Worm (Caenorhabditis elegans) whole organism, late embryonic: ENCODE measurements around the gene T16G12.12.

Experiments used
- C08G9.2 ChIP-seq: sonication (generic microtip); optimal IDR thresholded peaks from 2 replicates; lab custom pipeline; 2016; ENCODE audit warnings: mild to moderate bottlenecking, missing genetic modification characterization, moderate library complexity, missing compliant biosample characterization
- C38D4.7 ChIP-seq: fragments of 200-800 bp; sonication (Bioruptor generic); optimal IDR thresholded peaks from 2 replicates; lab custom pipeline; 2018; ENCODE audit warnings: mild to moderate bottlenecking, missing genetic modification characterization, moderate library complexity, missing compliant biosample characterization
- K02D7.2 ChIP-seq: sonication (generic microtip); optimal IDR thresholded peaks from 2 replicates; lab custom pipeline; 2017; ENCODE audit warnings: mild to moderate bottlenecking, missing genetic modification characterization, missing compliant biosample characterization
- T23F11.4 ChIP-seq: fragments of 200-800 bp; sonication (Bioruptor generic); optimal IDR thresholded peaks from 2 replicates; lab custom pipeline; 2018; ENCODE audit warnings: mild to moderate bottlenecking, missing genetic modification characterization, missing compliant biosample characterization
- Y22D7AL.16 ChIP-seq: sonication (generic microtip); optimal IDR thresholded peaks from 2 replicates; lab custom pipeline; 2016; ENCODE audit warnings: missing genetic modification characterization, missing compliant biosample characterization
- ahr-1 ChIP-seq: sonication (generic microtip); optimal IDR thresholded peaks from 2 replicates; lab custom pipeline; 2016; ENCODE audit warnings: missing genetic modification characterization, missing compliant biosample characterization
- ama-1 ChIP-seq: fragments of 150-350 bp; optimal IDR thresholded peaks from 2 replicates; lab custom pipeline; 2014
- ceh-14 ChIP-seq: sonication (generic microtip); optimal IDR thresholded peaks from 2 replicates; lab custom pipeline; 2016; ENCODE audit warnings: missing genotype, missing genetic modification characterization, missing compliant biosample characterization
- ceh-19 ChIP-seq: fragments of 200-800 bp; sonication (Bioruptor generic); optimal IDR thresholded peaks from 2 replicates; lab custom pipeline; 2018; ENCODE audit warnings: mild to moderate bottlenecking, missing genetic modification characterization, missing compliant biosample characterization
- ceh-34 ChIP-seq: sonication (generic microtip); optimal IDR thresholded peaks from 2 replicates; lab custom pipeline; 2016; ENCODE audit warnings: mild to moderate bottlenecking, missing genetic modification characterization, missing compliant biosample characterization
- ceh-45 ChIP-seq: fragments of 200-800 bp; sonication (Bioruptor generic); IDR thresholded peaks from 2 replicates; pipeline ENCODE4 v1.3.6; 2022; ENCODE audit warnings: missing genetic modification reagents, missing genetic modification characterization, missing compliant biosample characterization
- ceh-48 ChIP-seq: sonication (generic microtip); optimal IDR thresholded peaks from 2 replicates; lab custom pipeline; 2016; ENCODE audit warnings: missing genetic modification characterization, inconsistent platforms, missing compliant biosample characterization
- che-1 ChIP-seq: sonication (generic microtip); optimal IDR thresholded peaks from 2 replicates; lab custom pipeline; 2016; ENCODE audit warnings: mild to moderate bottlenecking, missing genetic modification characterization, missing compliant biosample characterization
- dmd-4 ChIP-seq: sonication (generic microtip); optimal IDR thresholded peaks from 2 replicates; lab custom pipeline; 2016; ENCODE audit warnings: borderline replicate concordance, missing genetic modification characterization, missing compliant biosample characterization
- elt-2 ChIP-seq: sonication (generic microtip); optimal IDR thresholded peaks from 2 replicates; lab custom pipeline; 2016; ENCODE audit warnings: missing genetic modification reagents, missing genetic modification characterization, missing compliant biosample characterization
- elt-4 ChIP-seq: sonication (generic microtip); optimal IDR thresholded peaks from 2 replicates; lab custom pipeline; 2016; ENCODE audit warnings: missing genetic modification characterization, missing compliant biosample characterization
- ets-4 ChIP-seq: sonication (generic microtip); optimal IDR thresholded peaks from 2 replicates; lab custom pipeline; 2016; ENCODE audit warnings: missing genetic modification characterization, missing compliant biosample characterization
- eyg-1 ChIP-seq: sonication (generic microtip); optimal IDR thresholded peaks from 2 replicates; lab custom pipeline; 2016; ENCODE audit warnings: missing genotype, missing genetic modification characterization, missing compliant biosample characterization
- fax-1 ChIP-seq: sonication (generic microtip); optimal IDR thresholded peaks from 2 replicates; lab custom pipeline; 2016; ENCODE audit warnings: missing genotype, missing genetic modification characterization, missing compliant biosample characterization
- fkh-6 ChIP-seq: sonication (generic microtip); optimal IDR thresholded peaks from 2 replicates; lab custom pipeline; 2016; ENCODE audit warnings: missing genetic modification characterization, missing compliant biosample characterization
- gmeb-2 ChIP-seq: sonication (generic microtip); optimal IDR thresholded peaks from 2 replicates; lab custom pipeline; 2016; ENCODE audit warnings: missing genetic modification characterization, inconsistent platforms, missing compliant biosample characterization
- hlh-13 ChIP-seq: fragments of 200-800 bp; sonication (Bioruptor generic); optimal IDR thresholded peaks from 2 replicates; lab custom pipeline; 2018; ENCODE audit warnings: mild to moderate bottlenecking, missing genetic modification characterization, missing compliant biosample characterization
- hlh-8 ChIP-seq: sonication (generic microtip); optimal IDR thresholded peaks from 2 replicates; lab custom pipeline; 2016; ENCODE audit warnings: missing genotype, missing genetic modification characterization, missing compliant biosample characterization
- lim-6 ChIP-seq: sonication (generic microtip); optimal IDR thresholded peaks from 2 replicates; lab custom pipeline; 2016; ENCODE audit warnings: missing genetic modification characterization, missing compliant biosample characterization
- madf-2 ChIP-seq: sonication (generic microtip); optimal IDR thresholded peaks from 2 replicates; lab custom pipeline; 2017; ENCODE audit warnings: missing genetic modification characterization, missing compliant biosample characterization
- mec-3 ChIP-seq: sonication (generic microtip); optimal IDR thresholded peaks from 2 replicates; lab custom pipeline; 2016; ENCODE audit warnings: borderline replicate concordance, missing genetic modification characterization, missing compliant biosample characterization
- nhr-11 ChIP-seq: fragments of 150-350 bp; optimal IDR thresholded peaks from 2 replicates; lab custom pipeline; 2014; ENCODE audit warnings: missing biosample characterization, missing genetic modification characterization
- nhr-232 ChIP-seq: sonication (generic microtip); optimal IDR thresholded peaks from 2 replicates; lab custom pipeline; 2016; ENCODE audit warnings: missing genetic modification characterization, missing compliant biosample characterization
- npax-4 ChIP-seq: sonication (generic microtip); optimal IDR thresholded peaks from 2 replicates; lab custom pipeline; 2016; ENCODE audit warnings: missing genetic modification characterization, missing compliant biosample characterization
- pag-3 ChIP-seq: sonication (generic microtip); optimal IDR thresholded peaks from 2 replicates; lab custom pipeline; 2016; ENCODE audit warnings: missing compliant biosample characterization, missing genetic modification characterization, borderline replicate concordance
- pha-2 ChIP-seq: sonication (generic microtip); optimal IDR thresholded peaks from 2 replicates; lab custom pipeline; 2017; ENCODE audit warnings: mild to moderate bottlenecking, missing genetic modification characterization, missing compliant biosample characterization
- pha-4 ChIP-seq: fragments of 150-350 bp; optimal IDR thresholded peaks from 2 replicates; lab custom pipeline; 2018; ENCODE audit warnings: missing biosample characterization, missing genetic modification reagents, missing genetic modification characterization
- pros-1 ChIP-seq: fragments of 150-350 bp; optimal IDR thresholded peaks from 2 replicates; lab custom pipeline; 2014; ENCODE audit warnings: missing biosample characterization, missing genetic modification reagents, missing genetic modification characterization
- rnt-1 ChIP-seq: sonication (generic microtip); optimal IDR thresholded peaks from 2 replicates; lab custom pipeline; 2016; ENCODE audit warnings: missing genetic modification characterization, missing compliant biosample characterization
- sox-2 ChIP-seq: fragments of 200-800 bp; sonication (Bioruptor generic); IDR thresholded peaks from 2 replicates; pipeline ENCODE4 v1.3.6; 2022; ENCODE audit warnings: missing genetic modification reagents, missing genetic modification characterization, missing compliant biosample characterization
- tbx-2 ChIP-seq: sonication (generic microtip); optimal IDR thresholded peaks from 2 replicates; lab custom pipeline; 2016; ENCODE audit warnings: missing genetic modification characterization, missing compliant biosample characterization
- ttx-3 ChIP-seq: sonication (generic microtip); optimal IDR thresholded peaks from 2 replicates; lab custom pipeline; 2016; ENCODE audit warnings: missing genetic modification reagents, missing genetic modification characterization, missing compliant biosample characterization
- unc-42 ChIP-seq: sonication (generic microtip); optimal IDR thresholded peaks from 2 replicates; lab custom pipeline; 2016; ENCODE audit warnings: missing genotype, missing genetic modification characterization, missing compliant biosample characterization
- unc-55 ChIP-seq: sonication (generic microtip); optimal IDR thresholded peaks from 2 replicates; lab custom pipeline; 2017; ENCODE audit warnings: missing biosample characterization, missing genetic modification reagents, missing genetic modification characterization
- zip-5 ChIP-seq: sonication (generic microtip); optimal IDR thresholded peaks from 2 replicates; lab custom pipeline; 2016; ENCODE audit warnings: missing genetic modification characterization, missing compliant biosample characterization

The T16G12.12 gene

ce11 chrIII:10085574-10085973 lies 32.2 kb downstream of the T16G12.12 start:
- no peak for TF ChIP-seq zip-5 (tag; lab: Kevin White, UChicago)
- TF ChIP-seq ets-4 (tag; lab: Kevin White, UChicago), result no peak
- no peak for TF ChIP-seq sox-2
- TF ChIP-seq ttx-3 (tag; lab: Kevin White, UChicago), result no peak
- no peak for TF ChIP-seq gmeb-2
- TF ChIP-seq ceh-19 (GFP tag; lab: Kevin White, UChicago), result no peak
- no peak for TF ChIP-seq dmd-4
- TF ChIP-seq ceh-14 (tag; lab: Kevin White, UChicago), result no peak
- no peak for TF ChIP-seq che-1 (tag; lab: Kevin White, UChicago)
- TF ChIP-seq nhr-232 (tag; lab: Kevin White, UChicago), result no peak
- no peak for TF ChIP-seq pros-1 (tag; lab: Kevin White, UChicago)
- TF ChIP-seq nhr-11 (tag; lab: Kevin White, UChicago), result no peak
- TF ChIP-seq elt-2 (tag; lab: Kevin White, UChicago), result no peak
- TF ChIP-seq npax-4 (tag; lab: Kevin White, UChicago), result no peak
- TF ChIP-seq, all 69 proteins: peak for 0

ce11 chrIII:10085983-10086382 lies 32.6 kb downstream of the T16G12.12 start, which contains the start of gene T16H12.2:
Gene T16H12.2, plus strand, starts transcription at chrIII:10086283.
- TF ChIP-seq elt-4 (tag; lab: Kevin White, UChicago) (no peak), ttx-3 (tag; lab: Kevin White, UChicago) (no peak), ceh-19 (GFP tag; lab: Kevin White, UChicago) (no peak), eyg-1 (tag; lab: Kevin White, UChicago) (no peak), ceh-48 (no peak), pha-2 (no peak), tbx-2 (tag; lab: Kevin White, UChicago) (no peak), zip-5 (tag; lab: Kevin White, UChicago) (no peak), che-1 (tag; lab: Kevin White, UChicago) (no peak), Y22D7AL.16 (tag; lab: Kevin White, UChicago) (no peak), ama-1 (lab: Kevin White, UChicago) (no peak), unc-55 (GFP tag; lab: Kevin White, UChicago) (no peak), fax-1 (no peak)

ce11 chrIII:10088508-10088981 lies 35.1 kb downstream of the T16G12.12 start, which contains the start of gene hal-2:
Gene hal-2, minus strand, starts transcription at chrIII:10088931.
- TF ChIP-seq elt-2 (tag; lab: Kevin White, UChicago) (no peak), T23F11.4 (no peak), hlh-13 (GFP tag; lab: Kevin White, UChicago) (no peak), pros-1 (tag; lab: Kevin White, UChicago) (no peak), ceh-34 (tag; lab: Kevin White, UChicago) (no peak), mec-3 (tag; lab: Kevin White, UChicago) (no peak), ceh-45 (GFP tag; lab: Robert Waterston, UW) (no peak), ceh-48 (no peak), K02D7.2 (tag; lab: Kevin White, UChicago) (no peak), ahr-1 (tag; lab: Kevin White, UChicago) (no peak), elt-4 (tag; lab: Kevin White, UChicago) (no peak), pha-4 (tag; lab: Kevin White, UChicago) (no peak), unc-42 (tag; lab: Kevin White, UChicago) (no peak), rnt-1 (no peak), madf-2 (tag; lab: Kevin White, UChicago) (no peak), C38D4.7 (GFP tag; lab: Kevin White, UChicago) (no peak)

- no peak for TF ChIP-seq fkh-6
- no peak for TF ChIP-seq elt-2 (tag; lab: Kevin White, UChicago)
- no peak for TF ChIP-seq lim-6 (tag; lab: Kevin White, UChicago)
- TF ChIP-seq C08G9.2, result no peak
- no peak for TF ChIP-seq C38D4.7 (GFP tag; lab: Kevin White, UChicago)
- TF ChIP-seq pag-3 (tag; lab: Kevin White, UChicago), result no peak
- TF ChIP-seq ceh-34 (tag; lab: Kevin White, UChicago), result no peak
- TF ChIP-seq hlh-8 (tag; lab: Kevin White, UChicago), result no peak
- no peak for TF ChIP-seq K02D7.2 (tag; lab: Kevin White, UChicago)
- TF ChIP-seq rnt-1, result no peak
- TF ChIP-seq, all 69 proteins: peak for 0
Observed at ce11 chrIII:10090685-10091084, 37.3 kb downstream of the T16G12.12 start, which contains the start of gene gtf-2H2C. Gene gtf-2H2C, minus strand, starts transcription at chrIII:10090785.
